Worm (Caenorhabditis elegans) whole organism, L4 larva: ENCODE data around the gene T24B8.7.
A peak's percentile ranks its signal among the peaks of the same experiment; 100 is the strongest.

ENCODE experiments used
- D1046.2 ChIP-seq: fragments of 200-800 bp; sonication (Bioruptor generic); IDR thresholded peaks from 2 replicates; pipeline ENCODE4 v1.3.6; 2022; ENCODE audit warnings: missing genetic modification characterization, missing compliant biosample characterization
- Y75B8A.6 ChIP-seq: fragments of 200-800 bp; sonication (Bioruptor generic); IDR thresholded peaks from 2 replicates; pipeline ENCODE4 v1.3.6; 2022; ENCODE audit warnings: missing genetic modification reagents, missing genetic modification characterization, missing compliant biosample characterization
- ZK337.2 ChIP-seq: fragments of 200-800 bp; sonication (Bioruptor generic); IDR thresholded peaks from 2 replicates; pipeline ENCODE4 v1.3.6; 2022; ENCODE audit warnings: missing genetic modification reagents, missing genetic modification characterization, missing compliant biosample characterization
- aha-1 ChIP-seq: fragments of 150-350 bp; peaks from one replicate; lab custom pipeline; 2014; ENCODE audit warnings: missing biosample characterization, missing genetic modification characterization
- aly-2 ChIP-seq: sonication (generic microtip); optimal IDR thresholded peaks from 2 replicates; lab custom pipeline; 2018; ENCODE audit warnings: missing biosample characterization, missing genetic modification characterization
- arid-1 ChIP-seq: fragments of 200-800 bp; sonication (Bioruptor generic); conservative IDR thresholded peaks from 2 replicates; pipeline ENCODE4 v1.3.6; 2022; ENCODE audit warnings: missing genetic modification reagents, missing genetic modification characterization, missing compliant biosample characterization
- cey-2 ChIP-seq: sonication (generic microtip); optimal IDR thresholded peaks from 3 replicates; lab custom pipeline; 2017; ENCODE audit warnings: missing genetic modification characterization, mild to moderate bottlenecking, missing compliant biosample characterization, antibody characterized with exemption, borderline replicate concordance; ENCODE audit not compliant: insufficient read depth
- daf-16 ChIP-seq, 3 experiments: sonication (generic microtip); optimal IDR thresholded peaks; 2 replicates each; lab custom pipeline; 2016 to 2017; ENCODE audit warnings: missing genetic modification characterization in 3 of 3, missing genetic modification reagents in 3 of 3, mild to moderate bottlenecking in 2 of 3, missing compliant biosample characterization in 2 of 3, missing biosample characterization in 1 of 3, moderate library complexity in 1 of 3
- daf-19 ChIP-seq: fragments of 200-800 bp; sonication (Bioruptor generic); conservative IDR thresholded peaks from 2 replicates; pipeline ENCODE4 v1.3.6; 2022; ENCODE audit warnings: missing genetic modification characterization, missing compliant biosample characterization
- dpl-1 ChIP-seq: fragments of 150-350 bp; optimal IDR thresholded peaks from 2 replicates; lab custom pipeline; 2014; ENCODE audit warnings: missing biosample characterization, missing genetic modification reagents, missing genetic modification characterization
- dve-1 ChIP-seq: sonication (generic microtip); optimal IDR thresholded peaks from 2 replicates; lab custom pipeline; 2017; ENCODE audit warnings: antibody characterized with exemption, mild to moderate bottlenecking, missing genetic modification characterization, missing compliant biosample characterization; ENCODE audit not compliant: insufficient read depth
- hif-1 ChIP-seq, 2 experiments: sonication (generic microtip); optimal IDR thresholded peaks; 2 replicates each; lab custom pipeline; 2016 to 2017; ENCODE audit warnings: missing compliant biosample characterization in 2 of 2, missing genetic modification characterization in 2 of 2, missing genetic modification reagents in 2 of 2, missing genotype in 2 of 2, mild to moderate bottlenecking in 1 of 2
- hlh-30 ChIP-seq: sonication (generic microtip); optimal IDR thresholded peaks from 2 replicates; lab custom pipeline; 2017; ENCODE audit warnings: antibody characterized with exemption, mild to moderate bottlenecking, missing genetic modification characterization, missing compliant biosample characterization; ENCODE audit not compliant: insufficient read depth
- lin-29 ChIP-seq: fragments of 200-800 bp; sonication (Bioruptor generic); IDR thresholded peaks from 2 replicates; pipeline ENCODE4 v1.3.6; 2022; ENCODE audit warnings: missing genetic modification reagents, missing genetic modification characterization, missing compliant biosample characterization
- lir-3 ChIP-seq: sonication (generic microtip); optimal IDR thresholded peaks from 2 replicates; lab custom pipeline; 2016; ENCODE audit warnings: mild to moderate bottlenecking, missing genetic modification characterization, missing compliant biosample characterization
- lsy-2 ChIP-seq, 2 experiments: fragments of 150-350 bp in 1 of 2; sonication (generic microtip) in 1 of 2; optimal IDR thresholded peaks; 2 replicates each; lab custom pipeline; 2014 to 2017; ENCODE audit warnings: missing biosample characterization in 2 of 2, missing genetic modification characterization in 2 of 2
- mdl-1 ChIP-seq, 2 experiments: fragments of 150-350 bp in 1 of 2; sonication (generic microtip) in 1 of 2; optimal IDR thresholded peaks; 2 replicates each; lab custom pipeline; 2014 to 2017; ENCODE audit warnings: missing biosample characterization in 2 of 2, missing genetic modification characterization in 2 of 2
- mxl-3 ChIP-seq: fragments of 200-800 bp; sonication (Bioruptor generic); optimal IDR thresholded peaks from 2 replicates; lab custom pipeline; 2018; ENCODE audit warnings: mild to moderate bottlenecking, missing genetic modification characterization, missing compliant biosample characterization
- nhr-10 ChIP-seq: fragments of 150-350 bp; optimal IDR thresholded peaks from 2 replicates; lab custom pipeline; 2014; ENCODE audit warnings: missing biosample characterization, missing genetic modification characterization
- nhr-28 ChIP-seq: fragments of 150-350 bp; optimal IDR thresholded peaks from 2 replicates; lab custom pipeline; 2014; ENCODE audit warnings: missing biosample characterization, missing genetic modification characterization
- pha-4 ChIP-seq, 2 experiments: fragments of 150-350 bp in 1 of 2; fragments of 200-800 bp in 1 of 2; sonication (Bioruptor generic) in 1 of 2; IDR thresholded peaks in 1 of 2; optimal IDR thresholded peaks in 1 of 2; 2 replicates each; pipeline versions ENCODE4 v1.3.6 to Lab custom; 2014 to 2022; ENCODE audit warnings: missing genetic modification characterization in 2 of 2, missing genetic modification reagents in 2 of 2, missing biosample characterization in 1 of 2, missing compliant biosample characterization in 1 of 2
- rbr-2 ChIP-seq: sonication (generic microtip); optimal IDR thresholded peaks from 2 replicates; lab custom pipeline; 2016; ENCODE audit warnings: missing genotype, missing genetic modification characterization, missing compliant biosample characterization
- sdz-12 ChIP-seq: fragments of 200-800 bp; sonication (Bioruptor generic); optimal IDR thresholded peaks from 2 replicates; lab custom pipeline; 2018; ENCODE audit warnings: mild to moderate bottlenecking, missing genetic modification characterization, missing compliant biosample characterization
- tra-1 ChIP-seq: fragments of 200-800 bp; sonication (Bioruptor generic); IDR thresholded peaks from 2 replicates; pipeline ENCODE4 v1.3.6; 2022; ENCODE audit warnings: missing genetic modification reagents, missing genetic modification characterization, missing compliant biosample characterization
- unc-62 ChIP-seq, 3 experiments: fragments of 150-350 bp in 1 of 3; sonication (generic microtip); optimal IDR thresholded peaks in 2 of 3; peaks in 1 of 3; 1 replicate in 1 of 3; 2 replicates in 2 of 3; lab custom pipeline; 2014 to 2017; ENCODE audit warnings: missing biosample characterization in 3 of 3, missing genetic modification characterization in 3 of 3, missing genetic modification reagents in 3 of 3, missing genotype in 1 of 3
- vab-7 ChIP-seq: fragments of 200-800 bp; sonication (Bioruptor generic); IDR thresholded peaks from 2 replicates; pipeline ENCODE4 v1.3.6; 2022; ENCODE audit warnings: missing genetic modification reagents, missing genetic modification characterization, missing compliant biosample characterization
- zfp-2 ChIP-seq: sonication (generic microtip); optimal IDR thresholded peaks from 2 replicates; lab custom pipeline; 2016; ENCODE audit warnings: mild to moderate bottlenecking, missing genetic modification characterization, missing compliant biosample characterization
- ztf-11 ChIP-seq: fragments of 150-350 bp; optimal IDR thresholded peaks from 2 replicates; lab custom pipeline; 2014; ENCODE audit warnings: missing biosample characterization, missing genetic modification characterization

T24B8.7 gene

DNA sequence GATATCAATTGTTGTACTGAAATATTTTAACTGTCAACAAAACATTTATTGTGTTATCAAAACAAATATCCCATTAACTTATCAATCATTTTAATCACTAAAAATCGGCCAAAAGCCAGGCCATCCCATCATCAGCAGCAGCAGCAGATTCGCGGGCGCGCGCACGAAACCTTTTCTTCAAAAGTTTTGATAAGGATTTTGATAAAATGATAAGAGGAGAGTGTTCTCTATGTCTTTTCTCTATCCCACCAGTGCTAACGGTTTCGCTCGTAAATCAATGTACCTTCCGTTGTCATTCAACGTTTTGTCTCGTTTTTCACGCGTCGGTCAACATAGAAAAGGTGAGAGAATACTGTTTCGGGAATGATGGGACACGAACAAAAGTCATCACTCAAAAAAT, 25.4 kb downstream of the T24B8.7 start:
- TF ChIP-seq dve-1 = peak; percentile 35
- peak; percentile 36 for TF ChIP-seq hlh-30 (tag; lab: Kevin White, UChicago)
- TF ChIP-seq nhr-28 (tag; lab: Kevin White, UChicago) = peak; percentile 26
- no peak for TF ChIP-seq daf-19 (GFP tag; lab: Robert Waterston, UW)
- TF ChIP-seq tra-1 (GFP tag; lab: Robert Waterston, UW) = no peak
- no peak for TF ChIP-seq daf-16 (GFP tag; optimal IDR thresholded peaks at IDR 0.05; lab: Kevin White, UChicago)
- TF ChIP-seq daf-16 (tag; optimal IDR thresholded peaks at IDR 0.05; lab: Kevin White, UChicago) = no peak
- TF ChIP-seq mxl-3 (GFP tag; lab: Kevin White, UChicago) = peak; percentile 37
- TF ChIP-seq, all 104 proteins: peak for 4

DNA sequence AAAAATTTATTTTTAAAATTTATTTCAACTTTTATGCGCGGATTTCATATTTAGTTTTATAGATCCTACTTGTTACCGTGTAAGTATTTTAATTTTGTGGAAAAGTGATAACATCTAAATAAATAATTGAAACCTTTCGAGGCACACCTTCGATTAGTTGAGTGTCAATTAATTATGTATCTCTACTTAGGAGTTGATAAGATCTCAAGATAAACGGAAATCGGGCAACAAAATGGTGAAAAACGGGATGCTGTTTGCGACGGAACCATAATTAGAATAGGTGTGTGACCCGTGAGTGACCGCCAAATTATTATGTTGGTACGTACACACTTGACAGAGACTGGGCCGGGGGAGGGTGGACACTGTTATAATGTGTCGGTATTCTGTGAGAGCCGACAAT, 27.1 kb downstream of the T24B8.7 start:
- TF ChIP-seq arid-1 (GFP tag; lab: Robert Waterston, UW) = no peak
- TF ChIP-seq unc-62 (GFP tag; optimal IDR thresholded peaks at IDR 0.05 in 1 of 2; lab: Kevin White, UChicago) = peak in 1 of 2 experiments; percentile 23
- TF ChIP-seq unc-62 (tag; optimal IDR thresholded peaks at IDR 0.05; lab: Kevin White, UChicago) = no peak
- TF ChIP-seq, all 104 proteins: peak for 1

ce11 chrII:9024312-9024711, 29.2 kb downstream of the T24B8.7 start:
- peak; percentile 93 for TF ChIP-seq aha-1 (tag; lab: Kevin White, UChicago)
- peak in 1 of 2 experiments; percentile 40 for TF ChIP-seq unc-62 (GFP tag; optimal IDR thresholded peaks at IDR 0.05 in 1 of 2; lab: Kevin White, UChicago)
- no peak for TF ChIP-seq unc-62 (tag; optimal IDR thresholded peaks at IDR 0.05; lab: Kevin White, UChicago)
- TF ChIP-seq pha-4 (GFP tag; IDR thresholded peaks at IDR 0.05; lab: Robert Waterston, UW) = no peak
- no peak for TF ChIP-seq pha-4 (tag; optimal IDR thresholded peaks at IDR 0.05; lab: Kevin White, UChicago)

- peak in 1 of 2 experiments; percentile 96 for TF ChIP-seq unc-62 (GFP tag; optimal IDR thresholded peaks at IDR 0.05 in 1 of 2; lab: Kevin White, UChicago)
- TF ChIP-seq unc-62 (tag; optimal IDR thresholded peaks at IDR 0.05; lab: Kevin White, UChicago) = no peak
- no peak for TF ChIP-seq zfp-2
These were observed 31.8 kb downstream of the T24B8.7 start for ce11 chrII:9021625-9022024.

DNA sequence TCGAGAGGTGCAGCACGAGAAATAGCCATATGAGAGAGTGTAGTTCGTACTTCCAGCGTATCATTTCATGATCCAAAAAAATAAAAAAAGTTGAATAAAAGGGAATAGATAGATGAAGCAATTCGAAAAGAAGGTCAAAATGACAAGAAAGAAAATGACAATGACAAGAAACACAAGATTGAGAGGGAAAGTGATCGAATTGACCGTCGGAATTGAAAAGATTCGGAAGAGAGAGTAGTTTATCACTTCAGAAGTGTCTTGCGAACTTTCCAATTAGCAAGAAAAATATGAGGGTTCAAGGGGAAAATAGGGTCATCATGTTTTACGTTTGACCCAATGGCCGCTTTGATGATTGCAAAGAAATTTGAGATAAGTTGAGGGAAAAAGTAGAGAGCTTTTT, 33.8 kb downstream of the T24B8.7 start, which contains the start of gene dep-1:
dep-1 (minus strand) TSS at position 95 of the 400 bp plus-strand sequence.
- TF ChIP-seq ztf-11 (tag; lab: Kevin White, UChicago) (no peak), rbr-2 (tag; lab: Kevin White, UChicago) (no peak), D1046.2 (GFP tag; lab: Robert Waterston, UW) (no peak), dpl-1 (GFP tag; lab: Kevin White, UChicago) (no peak), vab-7 (GFP tag; lab: Robert Waterston, UW) (no peak), Y75B8A.6 (GFP tag; lab: Robert Waterston, UW) (no peak), nhr-10 (tag; lab: Kevin White, UChicago) (no peak), lin-29 (GFP tag; lab: Robert Waterston, UW) (no peak), cey-2 (no peak), sdz-12 (GFP tag; lab: Kevin White, UChicago) (no peak), lir-3 (tag; lab: Kevin White, UChicago) (no peak), mdl-1 (tag; optimal IDR thresholded peaks at IDR 0.05; lab: Kevin White, UChicago) (no peak), hif-1 (tag; optimal IDR thresholded peaks at IDR 0.05; lab: Kevin White, UChicago) (no peak), aly-2 (tag; lab: Kevin White, UChicago) (no peak), hlh-30 (tag; lab: Kevin White, UChicago) (no peak), tra-1 (GFP tag; lab: Robert Waterston, UW) (no peak), lsy-2 (tag; optimal IDR thresholded peaks at IDR 0.05; lab: Kevin White, UChicago) (no peak), ZK337.2 (GFP tag; lab: Robert Waterston, UW) (no peak)
